Fruit fly (Drosophila melanogaster): ENCODE results near the gene CG32536.

The CG32536 gene

dm6 chrX:19291780-19292605, 15.3 kb upstream of the CG32536 start (continued):
- TF ChIP-seq lbe (GFP tag; optimal IDR thresholded peaks at IDR 0.05) = no peak
- TF ChIP-seq schlank (tag; optimal IDR thresholded peaks at IDR 0.05) = no peak
- TF ChIP-seq CG4617 (GFP tag; optimal IDR thresholded peaks at IDR 0.05; ENCODE audit: borderline replicate concordance) = no peak
- TF ChIP-seq Pdp1 (GFP tag; optimal IDR thresholded peaks at IDR 0.05) = no peak
- no peak for TF ChIP-seq CG1792 (GFP tag; optimal IDR thresholded peaks at IDR 0.05)
- TF ChIP-seq Med (GFP tag) = peak; percentile 73
- TF ChIP-seq E2f2 (GFP tag; IDR thresholded peaks at IDR 0.05) = no peak
- TF ChIP-seq CG10321 (GFP tag; IDR thresholded peaks at IDR 0.05) = no peak
- TF ChIP-seq Sox102F (GFP tag; optimal IDR thresholded peaks at IDR 0.05) = no peak
- TF ChIP-seq tna (GFP tag; IDR thresholded peaks at IDR 0.05; ENCODE audit: partially characterized antibody) = no peak
- TF ChIP-seq grn (GFP tag; optimal IDR thresholded peaks at IDR 0.05) = no peak
- no peak for TF ChIP-seq CG32532 (GFP tag; IDR thresholded peaks at IDR 0.05)
- TF ChIP-seq row (GFP tag; IDR thresholded peaks at IDR 0.05) = 0 out of 3 replicates have a peak, but pooled peaks have one; percentile 15
- no peak for TF ChIP-seq CG6765 (GFP tag; optimal IDR thresholded peaks at IDR 0.05)
- peak; percentile 22 for TF ChIP-seq gem (tag; optimal IDR thresholded peaks at IDR 0.05)
- TF ChIP-seq ERR (GFP tag; optimal IDR thresholded peaks at IDR 0.05) = no peak
- no peak for TF ChIP-seq CG14050 (GFP tag; IDR thresholded peaks at IDR 0.05)
- TF ChIP-seq kay (GFP tag; optimal IDR thresholded peaks at IDR 0.05) = no peak
- TF ChIP-seq crp (GFP tag; optimal IDR thresholded peaks at IDR 0.05) = no peak
- no peak for TF ChIP-seq CG18764 (GFP tag; optimal IDR thresholded peaks at IDR 0.05)
- no peak for TF ChIP-seq sc (optimal IDR thresholded peaks at IDR 0.05)
- TF ChIP-seq sc (GFP tag; optimal IDR thresholded peaks at IDR 0.05) = no peak
- no peak for TF ChIP-seq phol (tag; optimal IDR thresholded peaks at IDR 0.05)
- no peak for TF ChIP-seq CkIIα-i1 (GFP tag; IDR thresholded peaks at IDR 0.05)
- TF ChIP-seq Chrac-16 (GFP tag; optimal IDR thresholded peaks at IDR 0.05) = no peak
- TF ChIP-seq CG34376 (GFP tag; optimal IDR thresholded peaks at IDR 0.05) = peak; percentile 48
- TF ChIP-seq lilli (GFP tag; optimal IDR thresholded peaks at IDR 0.05) = peak; percentile 4
- TF ChIP-seq CG14014 (GFP tag; IDR thresholded peaks at IDR 0.05) = no peak
- peak; percentile 71 for TF ChIP-seq exex (tag; optimal IDR thresholded peaks at IDR 0.05)
- no peak for TF ChIP-seq CG3838 (GFP tag; optimal IDR thresholded peaks at IDR 0.05)
- no peak for TF ChIP-seq Gsc (GFP tag; IDR thresholded peaks at IDR 0.05)
- no peak for TF ChIP-seq dan (GFP tag; IDR thresholded peaks at IDR 0.05)
- no peak for TF ChIP-seq wek (GFP tag; optimal IDR thresholded peaks at IDR 0.05)
- TF ChIP-seq Ets65A (GFP tag) = peak; percentile 26
- TF ChIP-seq CG8089 (GFP tag; optimal IDR thresholded peaks at IDR 0.05) = no peak
- TF ChIP-seq CG16813 (GFP tag; IDR thresholded peaks at IDR 0.05; ENCODE audit: partially characterized antibody) = 0 out of 3 replicates have a peak, but pooled peaks have one; percentile 18
- no peak for TF ChIP-seq CG1647 (GFP tag; optimal IDR thresholded peaks at IDR 0.05)
- TF ChIP-seq CG3407 (GFP tag; optimal IDR thresholded peaks at IDR 0.05) = no peak
- no peak for TF ChIP-seq CG10543 (GFP tag; optimal IDR thresholded peaks at IDR 0.05)
- TF ChIP-seq klu (GFP tag; IDR thresholded peaks at IDR 0.05) = no peak
- TF ChIP-seq sug (tag; optimal IDR thresholded peaks at IDR 0.05) = peak; percentile 75
- no peak for TF ChIP-seq CG9797 (GFP tag; optimal IDR thresholded peaks at IDR 0.05)
- no peak for TF ChIP-seq sr (GFP tag; IDR thresholded peaks at IDR 0.05)
- no peak for TF ChIP-seq danr (GFP tag; IDR thresholded peaks at IDR 0.05)
- TF ChIP-seq CG17385 (GFP tag; optimal IDR thresholded peaks at IDR 0.05) = no peak
- TF ChIP-seq CG15601 (tag; optimal IDR thresholded peaks at IDR 0.05) = no peak
- TF ChIP-seq trem (tag; optimal IDR thresholded peaks at IDR 0.05) = no peak
- TF ChIP-seq CG6854 (GFP tag; optimal IDR thresholded peaks at IDR 0.05) = no peak
- TF ChIP-seq zfh2 (GFP tag; optimal IDR thresholded peaks at IDR 0.05) = peak; percentile 45
- no peak for TF ChIP-seq CG4360 (GFP tag; IDR thresholded peaks at IDR 0.05)

Measured in whole organism, embryonic.